Fruit fly (Drosophila melanogaster): Measurements from ENCODE around the gene CG34316.

The CG34316 gene

dm6 chr3R:15196134-15197034 is 34.0 kb upstream of the CG34316 start, which contains the start of the genes Kpc1 and CG42542 (continued):
- peak; percentile 13 for TF ChIP-seq CG6765 (GFP tag; optimal IDR thresholded peaks at IDR 0.05)
- peak; percentile 30 for TF ChIP-seq fd96Cb (tag; optimal IDR thresholded peaks at IDR 0.05)
- TF ChIP-seq CG13894 (tag; optimal IDR thresholded peaks at IDR 0.05), result no peak
- peak; percentile 73 for TF ChIP-seq CG9727 (GFP tag; optimal IDR thresholded peaks at IDR 0.05)
- TF ChIP-seq CG10147 (GFP tag; optimal IDR thresholded peaks at IDR 0.05), result no peak
- peak; percentile 62 for TF ChIP-seq Ssrp (tag; optimal IDR thresholded peaks at IDR 0.05)
- TF ChIP-seq Scr (GFP tag; IDR thresholded peaks at IDR 0.05; ENCODE audit: partially characterized antibody), result peak; percentile 95
- TF ChIP-seq ranshi (GFP tag; IDR thresholded peaks at IDR 0.05), result no peak
- no peak for TF ChIP-seq ro (GFP tag; IDR thresholded peaks at IDR 0.05)
- TF ChIP-seq CG12219 (GFP tag; optimal IDR thresholded peaks at IDR 0.05), result no peak
- TF ChIP-seq oc (tag; optimal IDR thresholded peaks at IDR 0.05), result no peak
- peak; percentile 26 for TF ChIP-seq zen (tag; optimal IDR thresholded peaks at IDR 0.05)
- TF ChIP-seq hbn (GFP tag; IDR thresholded peaks at IDR 0.05; ENCODE audit: partially characterized antibody), result peak; percentile 89
- TF ChIP-seq CG33557 (GFP tag; optimal IDR thresholded peaks at IDR 0.05), result peak; percentile 57
- TF ChIP-seq Rx (GFP tag; IDR thresholded peaks at IDR 0.05), result peak; percentile 47; the same call in 1 of the 2 replicates
- no peak for TF ChIP-seq Asciz (GFP tag; optimal IDR thresholded peaks at IDR 0.05)
- TF ChIP-seq D (optimal IDR thresholded peaks at IDR 0.05), result no peak
- TF ChIP-seq D (GFP tag; optimal IDR thresholded peaks at IDR 0.05), result peak; percentile 11
- peak; percentile 54 for TF ChIP-seq CG33213 (GFP tag; optimal IDR thresholded peaks at IDR 0.05)
- TF ChIP-seq pnt (GFP tag; optimal IDR thresholded peaks at IDR 0.05), result peak; percentile 60
- peak; percentile 78 for TF ChIP-seq CG13624 (GFP tag; optimal IDR thresholded peaks at IDR 0.05)
- TF ChIP-seq caup (GFP tag; optimal IDR thresholded peaks at IDR 0.05; ENCODE audit: severe bottlenecking), result peak; percentile 57
- no peak for TF ChIP-seq disco-r (GFP tag; optimal IDR thresholded peaks at IDR 0.05)
- no peak for TF ChIP-seq seq (GFP tag; IDR thresholded peaks at IDR 0.05)
- TF ChIP-seq pzg (GFP tag; optimal IDR thresholded peaks at IDR 0.05), result peak; percentile 93
- peak; percentile 86 for TF ChIP-seq Rfx (GFP tag; IDR thresholded peaks at IDR 0.05)
- TF ChIP-seq CG32767 (GFP tag; IDR thresholded peaks at IDR 0.05), result peak; percentile 62; the same call in 1 of the 2 replicates
- TF ChIP-seq CG6813 (GFP tag; optimal IDR thresholded peaks at IDR 0.05), result peak; percentile 19
- TF ChIP-seq prd (optimal IDR thresholded peaks at IDR 0.05), result no peak
- peak; percentile 75 for TF ChIP-seq prd (GFP tag; IDR thresholded peaks at IDR 0.05)
- no peak; the same call in 1 of the 2 replicates for TF ChIP-seq Awh (GFP tag; IDR thresholded peaks at IDR 0.05)
- TF ChIP-seq CG9437 (GFP tag; optimal IDR thresholded peaks at IDR 0.05), result peak; percentile 91
- peak; percentile 54 for TF ChIP-seq phol (tag; optimal IDR thresholded peaks at IDR 0.05)
- no peak for TF ChIP-seq Dip2 (GFP tag; IDR thresholded peaks at IDR 0.05)
- no peak for TF ChIP-seq CG12071 (GFP tag; optimal IDR thresholded peaks at IDR 0.05)
- peak; percentile 93 for TF ChIP-seq CG13287 (GFP tag; IDR thresholded peaks at IDR 0.05; ENCODE audit: partially characterized antibody)
- TF ChIP-seq CG1529 (GFP tag; optimal IDR thresholded peaks at IDR 0.05), result no peak
- peak; percentile 63 to 70 for TF ChIP-seq chif (GFP tag; optimal IDR thresholded peaks at IDR 0.05)
- no peak for TF ChIP-seq CG31365 (tag; optimal IDR thresholded peaks at IDR 0.05)
- no peak for TF ChIP-seq CkIIα-i1 (GFP tag; IDR thresholded peaks at IDR 0.05)
- peak; percentile 82 for TF ChIP-seq CG4282 (GFP tag; optimal IDR thresholded peaks at IDR 0.05)
- no peak for TF ChIP-seq Nf-YA (GFP tag; IDR thresholded peaks at IDR 0.05)
- TF ChIP-seq CG12236 (GFP tag; optimal IDR thresholded peaks at IDR 0.05), result peak; percentile 33
- TF ChIP-seq Chrac-16 (GFP tag; optimal IDR thresholded peaks at IDR 0.05), result peak; percentile 67
- TF ChIP-seq CG7839 (tag; optimal IDR thresholded peaks at IDR 0.05), result no peak
- TF ChIP-seq trem (tag; optimal IDR thresholded peaks at IDR 0.05), result peak; percentile 51
- TF ChIP-seq CG12299 (tag; optimal IDR thresholded peaks at IDR 0.05), result no peak
- TF ChIP-seq mld (GFP tag; IDR thresholded peaks at IDR 0.05; ENCODE audit: partially characterized antibody), result peak; percentile 59; the same call in 1 of the 3 replicates

Data from whole organism, embryonic.